Fruit fly (Drosophila melanogaster) whole organism, embryonic: ENCODE results near the gene CG1943.

Experiments used
- CG12744 ChIP-seq: fragments of 200-800 bp; sonication (Bioruptor generic); optimal IDR thresholded peaks from 2 replicates; lab custom pipeline; 2016; ENCODE audit warnings: missing biosample characterization, missing genetic modification characterization
- CG14014 ChIP-seq: fragments of 200-800 bp; sonication (Bioruptor generic); IDR thresholded peaks from 2 replicates; pipeline ENCODE4 v1.3.6; 2022; ENCODE audit warnings: missing biosample characterization, missing genetic modification characterization
- CG14441 ChIP-seq: fragments of 200-800 bp; sonication (Bioruptor generic); IDR thresholded peaks from 2 replicates; pipeline ENCODE4 v1.3.6; 2022; ENCODE audit warnings: missing biosample characterization, missing genetic modification characterization
- CG15073 ChIP-seq: fragments of 200-800 bp; sonication (Bioruptor generic); optimal IDR thresholded peaks from 2 replicates; lab custom pipeline; 2016; ENCODE audit warnings: missing biosample characterization, missing genetic modification characterization
- CG15269 ChIP-seq: fragments of 200-800 bp; sonication (Bioruptor generic); optimal IDR thresholded peaks from 2 replicates; lab custom pipeline; 2018; ENCODE audit warnings: missing biosample characterization, mild to moderate bottlenecking, missing genetic modification characterization, moderate library complexity
- CG1602 ChIP-seq: fragments of 200-800 bp; sonication (Bioruptor generic); optimal IDR thresholded peaks from 3 replicates; lab custom pipeline; 2016; ENCODE audit warnings: missing biosample characterization, missing genetic modification characterization
- CG17361 ChIP-seq: fragments of 200-800 bp; sonication (Bioruptor generic); IDR thresholded peaks from 3 replicates; pipeline ENCODE4 v1.3.6; 2022; ENCODE audit warnings: missing biosample characterization, missing genetic modification characterization
- CG17912 ChIP-seq: fragments of 200-800 bp; sonication (Bioruptor generic); optimal IDR thresholded peaks from 2 replicates; lab custom pipeline; 2018; ENCODE audit warnings: missing biosample characterization, mild to moderate bottlenecking, missing genetic modification characterization
- CG18599 ChIP-seq: fragments of 200-800 bp; sonication (Bioruptor generic); optimal IDR thresholded peaks from 3 replicates; lab custom pipeline; 2017; ENCODE audit warnings: missing biosample characterization, missing genetic modification characterization, mild to moderate bottlenecking, moderate library complexity, missing genetic modification reagents
- CG18619 ChIP-seq: fragments of 200-800 bp; sonication (Bioruptor generic); optimal IDR thresholded peaks from 3 replicates; lab custom pipeline; 2017; ENCODE audit warnings: missing biosample characterization, mild to moderate bottlenecking, missing genetic modification characterization
- CG2712 ChIP-seq: fragments of 200-800 bp; optimal IDR thresholded peaks from 3 replicates; lab custom pipeline; 2019; ENCODE audit warnings: missing biosample characterization, mild to moderate bottlenecking, missing genetic modification characterization, moderate library complexity
- CG31365 ChIP-seq: fragments of 200-800 bp; sonication (Bioruptor generic); optimal IDR thresholded peaks from 2 replicates; lab custom pipeline; 2018; ENCODE audit warnings: missing biosample characterization, mild to moderate bottlenecking, missing genetic modification characterization
- CG5953 ChIP-seq: fragments of 200-800 bp; sonication (Bioruptor generic); IDR thresholded peaks from 2 replicates; pipeline ENCODE4 v1.3.6; 2022; ENCODE audit warnings: missing biosample characterization, missing genetic modification characterization
- CG6813 ChIP-seq: fragments of 200-800 bp; sonication (Bioruptor generic); optimal IDR thresholded peaks from 2 replicates; lab custom pipeline; 2017; ENCODE audit warnings: missing biosample characterization, missing genetic modification characterization, mild to moderate bottlenecking, moderate library complexity, missing genetic modification reagents
- CG8089 ChIP-seq: fragments of 200-800 bp; sonication (Bioruptor generic); optimal IDR thresholded peaks from 3 replicates; lab custom pipeline; 2016; ENCODE audit warnings: missing biosample characterization, missing genetic modification characterization
- CG9215 ChIP-seq: fragments of 200-800 bp; sonication (Bioruptor generic); IDR thresholded peaks from 2 replicates; pipeline ENCODE4 v1.3.6; 2022; ENCODE audit warnings: missing biosample characterization, missing genetic modification characterization
- Deaf1 ChIP-seq: fragments of 200-800 bp; optimal IDR thresholded peaks from 3 replicates; lab custom pipeline; 2019; ENCODE audit warnings: missing biosample characterization, mild to moderate bottlenecking, missing genetic modification characterization, moderate library complexity
- Dek ChIP-seq: fragments of 200-800 bp; sonication (Bioruptor generic); optimal IDR thresholded peaks from 3 replicates; lab custom pipeline; 2019; ENCODE audit warnings: missing biosample characterization, mild to moderate bottlenecking, missing genetic modification characterization, moderate library complexity
- Doc3 ChIP-seq: fragments of 200-800 bp; sonication (Bioruptor generic); IDR thresholded peaks from 3 replicates; pipeline ENCODE4 v1.3.6; 2022; ENCODE audit warnings: missing biosample characterization, missing genetic modification characterization; ENCODE audit not compliant: partially characterized antibody
- E2f2 ChIP-seq: fragments of 200-800 bp; sonication (Bioruptor generic); IDR thresholded peaks from 2 replicates; pipeline ENCODE4 v1.3.6; 2022; ENCODE audit warnings: missing biosample characterization, missing genetic modification characterization
- ERR ChIP-seq: fragments of 200-800 bp; sonication (Bioruptor generic); optimal IDR thresholded peaks from 2 replicates; lab custom pipeline; 2016; ENCODE audit warnings: missing biosample characterization, missing genetic modification characterization
- Fer3 ChIP-seq: fragments of 200-800 bp; sonication (Bioruptor generic); optimal IDR thresholded peaks from 2 replicates; lab custom pipeline; 2018; ENCODE audit warnings: missing biosample characterization, mild to moderate bottlenecking, missing genetic modification characterization, moderate library complexity
- Lim3 ChIP-seq: fragments of 200-800 bp; sonication (Bioruptor generic); IDR thresholded peaks from 2 replicates; pipeline ENCODE4 v1.3.6; 2022; ENCODE audit warnings: missing biosample characterization, missing genetic modification characterization
- Mad ChIP-seq: fragments of 200-800 bp; sonication (Bioruptor generic); optimal IDR thresholded peaks from 2 replicates; lab custom pipeline; 2016; ENCODE audit warnings: missing biosample characterization, missing genetic modification characterization
- Nf-YA ChIP-seq: fragments of 200-800 bp; sonication (Bioruptor generic); IDR thresholded peaks from 2 replicates; pipeline ENCODE4 v1.3.6; 2022; ENCODE audit warnings: missing biosample characterization, missing genetic modification characterization
- Nf-YC ChIP-seq: fragments of 200-800 bp; optimal IDR thresholded peaks from 3 replicates; lab custom pipeline; 2019; ENCODE audit warnings: missing biosample characterization, mild to moderate bottlenecking, missing genetic modification characterization, moderate library complexity
- Opbp ChIP-seq: fragments of 200-800 bp; sonication (Bioruptor generic); IDR thresholded peaks from 3 replicates; pipeline ENCODE4 v1.3.6; 2022; ENCODE audit warnings: missing biosample characterization, missing genetic modification characterization; ENCODE audit not compliant: partially characterized antibody
- Optix ChIP-seq: fragments of 200-800 bp; sonication (Bioruptor generic); IDR thresholded peaks from 3 replicates; pipeline ENCODE4 v1.3.6; 2022; ENCODE audit warnings: missing biosample characterization, missing genetic modification characterization
- Poxn ChIP-seq: fragments of 200-800 bp; sonication (Bioruptor generic); IDR thresholded peaks from 2 replicates; pipeline ENCODE4 v1.3.6; 2022; ENCODE audit warnings: missing biosample characterization, missing genetic modification characterization
- Ptx1 ChIP-seq: fragments of 200-800 bp; sonication (Bioruptor generic); IDR thresholded peaks from 2 replicates; pipeline ENCODE4 v1.3.6; 2022; ENCODE audit warnings: missing biosample characterization, missing genetic modification characterization
- abd-A ChIP-seq: fragments of 200-800 bp; sonication (Bioruptor generic); optimal IDR thresholded peaks from 3 replicates; lab custom pipeline; 2019; ENCODE audit warnings: missing biosample characterization, mild to moderate bottlenecking, missing genetic modification characterization, moderate library complexity
- aop ChIP-seq: fragments of 200-800 bp; sonication (Bioruptor generic); IDR thresholded peaks from 2 replicates; pipeline ENCODE4 v1.3.6; 2022; ENCODE audit warnings: missing biosample characterization, missing genetic modification characterization
- br ChIP-seq: fragments of >200 bp; optimal IDR thresholded peaks from 2 replicates; lab custom pipeline; 2017
- disco-r ChIP-seq: fragments of 200-800 bp; sonication (Bioruptor generic); optimal IDR thresholded peaks from 2 replicates; lab custom pipeline; 2016; ENCODE audit warnings: missing biosample characterization, missing genetic modification characterization
- dysf ChIP-seq: fragments of 200-800 bp; sonication (Bioruptor generic); IDR thresholded peaks from 3 replicates; pipeline ENCODE4 v1.3.6; 2022; ENCODE audit warnings: missing biosample characterization, missing genetic modification characterization
- ewg ChIP-seq: fragments of 200-800 bp; sonication (Bioruptor generic); optimal IDR thresholded peaks from 3 replicates; lab custom pipeline; 2017; ENCODE audit warnings: mild to moderate bottlenecking, missing biosample characterization, missing genetic modification reagents, missing genetic modification characterization
- eyg ChIP-seq: fragments of 200-800 bp; sonication (Bioruptor generic); optimal IDR thresholded peaks from 3 replicates; lab custom pipeline; 2016; ENCODE audit warnings: missing biosample characterization, missing genetic modification characterization
- fd64A ChIP-seq: fragments of 200-800 bp; sonication (Bioruptor generic); optimal IDR thresholded peaks from 3 replicates; lab custom pipeline; 2018; ENCODE audit warnings: missing biosample characterization, mild to moderate bottlenecking, missing genetic modification characterization
- fru ChIP-seq: fragments of >200 bp; optimal IDR thresholded peaks from 2 replicates; lab custom pipeline; 2017
- gfzf ChIP-seq: fragments of 200-800 bp; sonication (Bioruptor generic); optimal IDR thresholded peaks from 2 replicates; lab custom pipeline; 2016; ENCODE audit warnings: missing biosample characterization, mild to moderate bottlenecking, missing genetic modification characterization, moderate library complexity
- hb ChIP-seq: fragments of 200-800 bp; sonication (Bioruptor generic); IDR thresholded peaks from 3 replicates; pipeline ENCODE4 v1.3.6; 2022; ENCODE audit warnings: missing biosample characterization, missing genetic modification characterization; ENCODE audit not compliant: partially characterized antibody
- insv ChIP-seq, 2 experiments: fragments of 200-800 bp; sonication (Bioruptor generic); optimal IDR thresholded peaks; 3 replicates each; lab custom pipeline; 2016 to 2018; ENCODE audit warnings: missing biosample characterization in 2 of 2, missing genetic modification characterization in 2 of 2
- ken ChIP-seq: fragments of 200-800 bp; sonication (Bioruptor generic); IDR thresholded peaks from 3 replicates; pipeline ENCODE4 v1.3.6; 2022; ENCODE audit warnings: missing biosample characterization, missing genetic modification characterization
- pfk ChIP-seq: fragments of 200-800 bp; sonication (Bioruptor generic); optimal IDR thresholded peaks from 2 replicates; lab custom pipeline; 2018; ENCODE audit warnings: missing biosample characterization, mild to moderate bottlenecking, missing genetic modification characterization, moderate library complexity
- pita ChIP-seq: fragments of 200-800 bp; sonication (Bioruptor generic); optimal IDR thresholded peaks from 2 replicates; lab custom pipeline; 2017; ENCODE audit warnings: missing biosample characterization, mild to moderate bottlenecking, missing genetic modification characterization
- pnt ChIP-seq: fragments of 200-800 bp; sonication (Bioruptor generic); optimal IDR thresholded peaks from 3 replicates; lab custom pipeline; 2016; ENCODE audit warnings: missing biosample characterization, missing genetic modification characterization
- sens ChIP-seq: fragments of 200-800 bp; sonication (Bioruptor generic); peaks from one replicate; lab custom pipeline; 2016; ENCODE audit warnings: missing biosample characterization, missing genetic modification characterization
- sim ChIP-seq: fragments of 200-800 bp; sonication (Bioruptor generic); IDR thresholded peaks from 2 replicates; pipeline ENCODE4 v1.3.6; 2022; ENCODE audit warnings: missing biosample characterization, missing genetic modification characterization
- tup ChIP-seq: fragments of 200-800 bp; sonication (Bioruptor generic); optimal IDR thresholded peaks from 2 replicates; lab custom pipeline; 2016; ENCODE audit warnings: missing biosample characterization, mild to moderate bottlenecking, missing genetic modification characterization, moderate library complexity
- tx ChIP-seq: fragments of 200-800 bp; sonication (Bioruptor generic); optimal IDR thresholded peaks from 2 replicates; lab custom pipeline; 2016; ENCODE audit warnings: missing biosample characterization, missing genetic modification characterization
- wek ChIP-seq: fragments of 200-800 bp; sonication (Bioruptor generic); optimal IDR thresholded peaks from 3 replicates; lab custom pipeline; 2018; ENCODE audit warnings: missing biosample characterization, mild to moderate bottlenecking, missing genetic modification characterization, moderate library complexity

CG1943 gene

dm6 chr3R:7108589-7109312 lies 34.1 kb downstream of the CG1943 start (continued):
- TF ChIP-seq eyg (GFP tag; lab: Kevin White, UChicago) (peak; percentile 83), sim (GFP tag; lab: Robert Waterston, UW) (no peak), CG31365 (tag; lab: Kevin White, UChicago) (peak; percentile 69), wek (GFP tag; lab: Kevin White, UChicago) (peak; percentile 58), CG17912 (GFP tag; lab: Kevin White, UChicago) (peak; percentile 48), CG2712 (tag; lab: Kevin White, UChicago) (peak; percentile 99), Fer3 (tag; lab: Kevin White, UChicago) (peak; percentile 88), pfk (GFP tag; lab: Kevin White, UChicago) (no peak), CG14014 (GFP tag; lab: Robert Waterston, UW) (no peak), Nf-YA (no peak), CG9215 (GFP tag; lab: Robert Waterston, UW) (no peak), br (lab: Kevin White, UChicago) (no peak), Nf-YC (tag; lab: Kevin White, UChicago) (peak; percentile 65), fru (lab: Kevin White, UChicago) (no peak), CG18619 (GFP tag; lab: Kevin White, UChicago) (peak; percentile 87), gfzf (GFP tag; lab: Kevin White, UChicago) (no peak), Opbp (GFP tag; lab: Robert Waterston, UW) (no peak), fd64A (GFP tag; lab: Kevin White, UChicago) (peak; percentile 92), CG6813 (peak; percentile 92), CG15269 (peak; percentile 91), tup (peak; percentile 63), disco-r (GFP tag; lab: Kevin White, UChicago) (peak; percentile 64), Ptx1 (no peak), Poxn (GFP tag; lab: Robert Waterston, UW) (no peak), ERR (GFP tag; lab: Kevin White, UChicago) (peak; percentile 22), CG18599 (GFP tag; lab: Kevin White, UChicago) (peak; percentile 86), CG12744 (GFP tag; lab: Kevin White, UChicago) (peak; percentile 82), dysf (no peak), sens (GFP tag; lab: Kevin White, UChicago) (peak; percentile 100), CG17361 (GFP tag; lab: Robert Waterston, UW) (no peak), aop (GFP tag; lab: Robert Waterston, UW) (no peak), Optix (GFP tag; lab: Robert Waterston, UW) (no peak), ewg (peak; percentile 93), Doc3 (GFP tag; lab: Robert Waterston, UW) (no peak), tx (GFP tag; lab: Kevin White, UChicago) (peak; percentile 85), CG5953 (GFP tag; lab: Robert Waterston, UW) (no peak), insv (GFP tag; optimal IDR thresholded peaks at IDR 0.05; lab: Kevin White, UChicago) (no peak), CG15073 (GFP tag; lab: Kevin White, UChicago) (peak; percentile 80), CG14441 (no peak), pnt (GFP tag; lab: Kevin White, UChicago) (peak; percentile 88), Mad (GFP tag; lab: Kevin White, UChicago) (peak; percentile 90), hb (GFP tag; lab: Robert Waterston, UW) (no peak), ken (GFP tag; lab: Robert Waterston, UW) (no peak), E2f2 (GFP tag; lab: Robert Waterston, UW) (no peak), Lim3 (GFP tag; lab: Robert Waterston, UW) (no peak), pita (GFP tag; lab: Kevin White, UChicago) (no peak), CG1602 (GFP tag; lab: Kevin White, UChicago) (peak; percentile 96), CG8089 (GFP tag; lab: Kevin White, UChicago) (peak; percentile 88), Dek (peak; percentile 72), abd-A (tag; lab: Kevin White, UChicago) (no peak), Deaf1 (peak; percentile 72)
